Fruit fly (Drosophila melanogaster) whole organism, wandering third instar larva: ENCODE results near the gene CG9626.

Experiments
- Myc ChIP-seq: fragments of >200 bp; optimal IDR thresholded peaks from 2 replicates; lab custom pipeline; 2017
- h ChIP-seq: fragments of 200-800 bp; sonication (Bioruptor generic); optimal IDR thresholded peaks from 3 replicates; lab custom pipeline; 2016; ENCODE audit warnings: missing biosample characterization, mild to moderate bottlenecking, missing genetic modification characterization
- psq ChIP-seq: fragments of 200-800 bp; sonication (Bioruptor generic); optimal IDR thresholded peaks from 3 replicates; lab custom pipeline; 2017; ENCODE audit warnings: missing biosample characterization, mild to moderate bottlenecking, missing genetic modification characterization, moderate library complexity
- woc ChIP-seq: sonication (Bioruptor generic); optimal IDR thresholded peaks from 2 replicates; lab custom pipeline; 2016; ENCODE audit warnings: missing biosample characterization, mild to moderate bottlenecking, missing genetic modification characterization

- no peak for TF ChIP-seq h (GFP tag; lab: Kevin White, UChicago)
- no peak for TF ChIP-seq woc (GFP tag; lab: Kevin White, UChicago)
- no peak for TF ChIP-seq Myc (lab: Kevin White, UChicago)
- TF ChIP-seq psq (GFP tag; lab: Kevin White, UChicago), result no peak
Observed at dm6 chr3R:8347835-8348234, 47.1 kb upstream of the CG9626 start.
